Worm (Caenorhabditis elegans): ENCODE results near the gene elt-2.

- TF ChIP-seq elt-1 (tag; optimal IDR thresholded peaks at IDR 0.05) (no peak), nhr-25 (tag; optimal IDR thresholded peaks at IDR 0.05) (no peak), unc-62 (GFP tag; optimal IDR thresholded peaks at IDR 0.05) (no peak), nhr-23 (tag; optimal IDR thresholded peaks at IDR 0.05) (no peak), nhr-237 (tag; optimal IDR thresholded peaks at IDR 0.05) (no peak), R02D3.7 (tag; optimal IDR thresholded peaks at IDR 0.05) (no peak), sma-3 (GFP tag; optimal IDR thresholded peaks at IDR 0.05) (no peak), mdl-1 (tag; optimal IDR thresholded peaks at IDR 0.05) (no peak)
Observed at ce11 chrX:10521313-10521712, 40.3 kb downstream of the elt-2 start, which contains the start of gene F14F3.4.

All from whole organism, L2 larva.